Fruit fly (Drosophila melanogaster) Kc167 (cell line): ENCODE results near the gene drpr.

ENCODE experiments used
- Myc ChIP-seq: fragments of >200 bp; optimal IDR thresholded peaks from 2 replicates; lab custom pipeline; 2017; ENCODE audit warnings: missing external identifiers
- Sin3A ChIP-seq: fragments of >200 bp; optimal IDR thresholded peaks from 2 replicates; lab custom pipeline; 2018; ENCODE audit warnings: missing external identifiers
- h ChIP-seq: fragments of >200 bp; optimal IDR thresholded peaks from 3 replicates; lab custom pipeline; 2018; ENCODE audit warnings: missing external identifiers
- insv ChIP-seq: fragments of >200 bp; optimal IDR thresholded peaks from 3 replicates; lab custom pipeline; 2018; ENCODE audit warnings: missing external identifiers
- psq ChIP-seq: fragments of >200 bp; optimal IDR thresholded peaks from 2 replicates; lab custom pipeline; 2017; ENCODE audit warnings: missing external identifiers
- ttk ChIP-seq: sonication (Bioruptor generic); optimal IDR thresholded peaks from 2 replicates; lab custom pipeline; 2017; ENCODE audit warnings: missing external identifiers

dm6 chr3L:1772593-1772992 is 41.7 kb upstream of the drpr start:
- TF ChIP-seq psq: no peak
- TF ChIP-seq ttk (lab: Kevin White, UChicago): no peak
- TF ChIP-seq h (lab: Kevin White, UChicago): no peak
- TF ChIP-seq Myc (lab: Kevin White, UChicago): no peak
- no peak for TF ChIP-seq insv (lab: Kevin White, UChicago)
- TF ChIP-seq Sin3A (lab: Kevin White, UChicago): no peak
